Worm (Caenorhabditis elegans) whole organism, L4 larva: ENCODE measurements around the gene F14F7.4.

Source experiments
- D1046.2 ChIP-seq: fragments of 200-800 bp; sonication (Bioruptor generic); IDR thresholded peaks from 2 replicates; pipeline ENCODE4 v1.3.6; 2022; ENCODE audit warnings: missing genetic modification characterization, missing compliant biosample characterization
- F10B5.3 ChIP-seq: sonication (generic microtip); optimal IDR thresholded peaks from 2 replicates; lab custom pipeline; 2016; ENCODE audit warnings: mild to moderate bottlenecking, missing genetic modification characterization, missing compliant biosample characterization
- Y48G9A.11 ChIP-seq: fragments of 200-800 bp; sonication (Bioruptor generic); IDR thresholded peaks from 2 replicates; pipeline ENCODE4 v1.3.6; 2022; ENCODE audit warnings: missing genetic modification reagents, missing genetic modification characterization, missing compliant biosample characterization
- aha-1 ChIP-seq: fragments of 150-350 bp; peaks from one replicate; lab custom pipeline; 2014; ENCODE audit warnings: missing biosample characterization, missing genetic modification characterization
- arid-1 ChIP-seq: fragments of 200-800 bp; sonication (Bioruptor generic); conservative IDR thresholded peaks from 2 replicates; pipeline ENCODE4 v1.3.6; 2022; ENCODE audit warnings: missing genetic modification reagents, missing genetic modification characterization, missing compliant biosample characterization
- attf-4 ChIP-seq: sonication (generic microtip); optimal IDR thresholded peaks from 3 replicates; lab custom pipeline; 2017; ENCODE audit warnings: missing biosample characterization, missing genetic modification characterization
- cey-2 ChIP-seq: sonication (generic microtip); optimal IDR thresholded peaks from 3 replicates; lab custom pipeline; 2017; ENCODE audit warnings: missing genetic modification characterization, mild to moderate bottlenecking, missing compliant biosample characterization, antibody characterized with exemption, borderline replicate concordance; ENCODE audit not compliant: insufficient read depth
- daf-12 ChIP-seq: fragments of 150-350 bp; optimal IDR thresholded peaks from 2 replicates; lab custom pipeline; 2014; ENCODE audit warnings: missing biosample characterization, missing genetic modification reagents, missing genetic modification characterization
- daf-16 ChIP-seq, 3 experiments: sonication (generic microtip); optimal IDR thresholded peaks; 2 replicates each; lab custom pipeline; 2016 to 2017; ENCODE audit warnings: missing genetic modification characterization in 3 of 3, missing genetic modification reagents in 3 of 3, mild to moderate bottlenecking in 2 of 3, missing compliant biosample characterization in 2 of 3, missing biosample characterization in 1 of 3, moderate library complexity in 1 of 3
- daf-19 ChIP-seq: fragments of 200-800 bp; sonication (Bioruptor generic); conservative IDR thresholded peaks from 2 replicates; pipeline ENCODE4 v1.3.6; 2022; ENCODE audit warnings: missing genetic modification characterization, missing compliant biosample characterization
- daf-8 ChIP-seq: fragments of 200-800 bp; sonication (Bioruptor generic); IDR thresholded peaks from 2 replicates; pipeline ENCODE4 v1.3.6; 2022; ENCODE audit warnings: missing genetic modification characterization, missing compliant biosample characterization
- dmd-6 ChIP-seq: fragments of 200-800 bp; sonication (Bioruptor generic); IDR thresholded peaks from 2 replicates; pipeline ENCODE4 v1.3.6; 2022; ENCODE audit warnings: missing genetic modification reagents, missing genetic modification characterization, missing compliant biosample characterization
- dmd-8 ChIP-seq: fragments of 200-800 bp; sonication (Bioruptor generic); IDR thresholded peaks from 2 replicates; pipeline ENCODE4 v1.3.6; 2022; ENCODE audit warnings: missing genetic modification characterization, missing compliant biosample characterization
- duxl-1 ChIP-seq: sonication (generic microtip); optimal IDR thresholded peaks from 2 replicates; lab custom pipeline; 2016; ENCODE audit warnings: mild to moderate bottlenecking, missing genetic modification characterization, moderate library complexity, missing compliant biosample characterization; ENCODE audit not compliant: poor library complexity
- dve-1 ChIP-seq: sonication (generic microtip); optimal IDR thresholded peaks from 2 replicates; lab custom pipeline; 2017; ENCODE audit warnings: antibody characterized with exemption, mild to moderate bottlenecking, missing genetic modification characterization, missing compliant biosample characterization; ENCODE audit not compliant: insufficient read depth
- egl-43 ChIP-seq: fragments of 200-800 bp; sonication (Bioruptor generic); IDR thresholded peaks from 2 replicates; pipeline ENCODE4 v1.3.6; 2022; ENCODE audit warnings: missing genetic modification reagents, missing genetic modification characterization, missing compliant biosample characterization
- fos-1 ChIP-seq: fragments of 150-350 bp; optimal IDR thresholded peaks from 2 replicates; lab custom pipeline; 2014; ENCODE audit warnings: missing biosample characterization, missing genetic modification characterization
- gei-8 ChIP-seq: fragments of 200-800 bp; sonication (Bioruptor generic); optimal IDR thresholded peaks from 2 replicates; lab custom pipeline; 2018; ENCODE audit warnings: mild to moderate bottlenecking, missing genetic modification characterization, missing compliant biosample characterization
- hlh-11 ChIP-seq: fragments of 200-800 bp; sonication (Bioruptor generic); optimal IDR thresholded peaks from 2 replicates; lab custom pipeline; 2018; ENCODE audit warnings: mild to moderate bottlenecking, missing genetic modification characterization, missing compliant biosample characterization
- hlh-30 ChIP-seq: sonication (generic microtip); optimal IDR thresholded peaks from 2 replicates; lab custom pipeline; 2017; ENCODE audit warnings: antibody characterized with exemption, mild to moderate bottlenecking, missing genetic modification characterization, missing compliant biosample characterization; ENCODE audit not compliant: insufficient read depth
- lin-39 ChIP-seq: fragments of 150-350 bp; optimal IDR thresholded peaks from 2 replicates; lab custom pipeline; 2014; ENCODE audit warnings: missing biosample characterization, missing genetic modification reagents, missing genetic modification characterization
- lsy-2 ChIP-seq, 2 experiments: fragments of 150-350 bp in 1 of 2; sonication (generic microtip) in 1 of 2; optimal IDR thresholded peaks; 2 replicates each; lab custom pipeline; 2014 to 2017; ENCODE audit warnings: missing biosample characterization in 2 of 2, missing genetic modification characterization in 2 of 2
- mdt-29 ChIP-seq: fragments of 200-800 bp; sonication (Bioruptor generic); IDR thresholded peaks from 2 replicates; pipeline ENCODE4 v1.3.6; 2022; ENCODE audit warnings: missing genetic modification reagents, missing genetic modification characterization, missing compliant biosample characterization
- nhr-111 ChIP-seq: fragments of 200-800 bp; sonication (Bioruptor generic); optimal IDR thresholded peaks from 2 replicates; lab custom pipeline; 2018; ENCODE audit warnings: mild to moderate bottlenecking, missing genetic modification characterization, missing compliant biosample characterization
- nhr-25 ChIP-seq: sonication (generic microtip); optimal IDR thresholded peaks from 2 replicates; lab custom pipeline; 2017; ENCODE audit warnings: missing genetic modification characterization, mild to moderate bottlenecking, missing compliant biosample characterization, antibody characterized with exemption, moderate library complexity, borderline replicate concordance; ENCODE audit not compliant: insufficient read depth
- nhr-28 ChIP-seq: fragments of 150-350 bp; optimal IDR thresholded peaks from 2 replicates; lab custom pipeline; 2014; ENCODE audit warnings: missing biosample characterization, missing genetic modification characterization
- nhr-42 ChIP-seq: fragments of 200-800 bp; sonication (Bioruptor generic); IDR thresholded peaks from 2 replicates; pipeline ENCODE4 v1.3.6; 2022; ENCODE audit warnings: missing genetic modification characterization, missing compliant biosample characterization
- nhr-48 ChIP-seq: sonication (generic microtip); optimal IDR thresholded peaks from 2 replicates; lab custom pipeline; 2016; ENCODE audit warnings: mild to moderate bottlenecking, missing genetic modification characterization, missing compliant biosample characterization
- nhr-77 ChIP-seq: fragments of 150-350 bp; optimal IDR thresholded peaks from 2 replicates; lab custom pipeline; 2014; ENCODE audit warnings: missing biosample characterization, missing genetic modification characterization
- php-3 ChIP-seq: fragments of 200-800 bp; sonication (Bioruptor generic); IDR thresholded peaks from 2 replicates; pipeline ENCODE4 v1.3.6; 2022; ENCODE audit warnings: missing genetic modification reagents, missing genetic modification characterization, missing compliant biosample characterization
- pqm-1 ChIP-seq: sonication (generic microtip); optimal IDR thresholded peaks from 2 replicates; lab custom pipeline; 2017; ENCODE audit warnings: missing biosample characterization, missing genetic modification characterization
- saeg-2 ChIP-seq: fragments of 200-800 bp; sonication (Bioruptor generic); IDR thresholded peaks from 2 replicates; pipeline ENCODE4 v1.3.6; 2022; ENCODE audit warnings: missing genetic modification reagents, missing genetic modification characterization, missing compliant biosample characterization
- set-16 ChIP-seq: fragments of 200-800 bp; sonication (Bioruptor generic); IDR thresholded peaks from 2 replicates; pipeline ENCODE4 v1.3.6; 2022; ENCODE audit warnings: missing genetic modification reagents, missing genetic modification characterization, missing compliant biosample characterization
- spr-1 ChIP-seq: sonication (generic microtip); optimal IDR thresholded peaks from 2 replicates; lab custom pipeline; 2016; ENCODE audit warnings: mild to moderate bottlenecking, missing genetic modification characterization, missing compliant biosample characterization
- spr-3 ChIP-seq: fragments of 200-800 bp; sonication (Bioruptor generic); optimal IDR thresholded peaks from 2 replicates; lab custom pipeline; 2018; ENCODE audit warnings: mild to moderate bottlenecking, missing genetic modification characterization, missing compliant biosample characterization
- tag-97 ChIP-seq: fragments of 200-800 bp; sonication (Bioruptor generic); IDR thresholded peaks from 2 replicates; pipeline ENCODE4 v1.3.6; 2022; ENCODE audit warnings: missing genetic modification characterization, missing compliant biosample characterization
- tra-1 ChIP-seq: fragments of 200-800 bp; sonication (Bioruptor generic); IDR thresholded peaks from 2 replicates; pipeline ENCODE4 v1.3.6; 2022; ENCODE audit warnings: missing genetic modification reagents, missing genetic modification characterization, missing compliant biosample characterization
- unc-130 ChIP-seq: sonication (generic microtip); optimal IDR thresholded peaks from 2 replicates; lab custom pipeline; 2016; ENCODE audit warnings: missing genetic modification reagents, missing genetic modification characterization, missing compliant biosample characterization
- unc-62 ChIP-seq, 3 experiments: fragments of 150-350 bp in 1 of 3; sonication (generic microtip); optimal IDR thresholded peaks in 2 of 3; peaks in 1 of 3; 1 replicate in 1 of 3; 2 replicates in 2 of 3; lab custom pipeline; 2014 to 2017; ENCODE audit warnings: missing biosample characterization in 3 of 3, missing genetic modification characterization in 3 of 3, missing genetic modification reagents in 3 of 3, missing genotype in 1 of 3
- zfp-2 ChIP-seq: sonication (generic microtip); optimal IDR thresholded peaks from 2 replicates; lab custom pipeline; 2016; ENCODE audit warnings: mild to moderate bottlenecking, missing genetic modification characterization, missing compliant biosample characterization
- zip-2 ChIP-seq: fragments of 150-350 bp; optimal IDR thresholded peaks from 2 replicates; lab custom pipeline; 2014; ENCODE audit warnings: missing biosample characterization, missing genetic modification characterization

The F14F7.4 gene

ce11 chrIII:13070548-13071050 is 41.1 kb upstream of the F14F7.4 start, which contains the start of gene Y39E4B.6 (continued):
- TF ChIP-seq duxl-1, result peak; percentile 11
- TF ChIP-seq egl-43 (GFP tag; lab: Robert Waterston, UW), result peak; percentile 90
- peak; percentile 94 for TF ChIP-seq hlh-30 (tag; lab: Kevin White, UChicago)
- peak; percentile 88 to 91 for TF ChIP-seq lsy-2 (tag; optimal IDR thresholded peaks at IDR 0.05; lab: Kevin White, UChicago)
- peak; percentile 71; the same call in 1 of the 2 replicates for TF ChIP-seq arid-1 (GFP tag; lab: Robert Waterston, UW)
- TF ChIP-seq tag-97 (GFP tag; lab: Robert Waterston, UW), result no peak
- TF ChIP-seq hlh-11 (tag; lab: Kevin White, UChicago), result peak; percentile 98
- peak; percentile 76; the same call in 1 of the 2 replicates for TF ChIP-seq D1046.2 (GFP tag; lab: Robert Waterston, UW)
- peak; percentile 90 for TF ChIP-seq spr-1 (tag; lab: Kevin White, UChicago)
- no peak for TF ChIP-seq daf-19 (GFP tag; lab: Robert Waterston, UW)
- TF ChIP-seq php-3 (GFP tag; lab: Robert Waterston, UW), result 0 out of 2 replicates have a peak, but pooled peaks have one; percentile 37
- no peak for TF ChIP-seq F10B5.3
- peak; percentile 28 for TF ChIP-seq unc-130
- TF ChIP-seq daf-8 (GFP tag; lab: Robert Waterston, UW), result 0 out of 2 replicates have a peak, but pooled peaks have one; percentile 53
- TF ChIP-seq spr-3 (GFP tag; lab: Kevin White, UChicago), result peak; percentile 88
- peak; percentile 84 for TF ChIP-seq zfp-2
- peak; percentile 98 for TF ChIP-seq dmd-6
- peak; percentile 86 for TF ChIP-seq nhr-48
- peak; percentile 95 for TF ChIP-seq tra-1

ce11 chrIII:13069416-13069815 is 39.9 kb upstream of the F14F7.4 start:
- TF ChIP-seq unc-62 (GFP tag; optimal IDR thresholded peaks at IDR 0.05 in 1 of 2; lab: Kevin White, UChicago), result no peak
- TF ChIP-seq unc-62 (tag; optimal IDR thresholded peaks at IDR 0.05; lab: Kevin White, UChicago), result no peak
- TF ChIP-seq Y48G9A.11 (GFP tag; lab: Robert Waterston, UW), result no peak
- no peak for TF ChIP-seq spr-3 (GFP tag; lab: Kevin White, UChicago)
- TF ChIP-seq dmd-8 (GFP tag; lab: Robert Waterston, UW), result no peak
- TF ChIP-seq daf-12 (tag; lab: Kevin White, UChicago), result no peak
- no peak for TF ChIP-seq daf-16 (GFP tag; optimal IDR thresholded peaks at IDR 0.05; lab: Kevin White, UChicago)
- peak; percentile 76 for TF ChIP-seq daf-16 (tag; optimal IDR thresholded peaks at IDR 0.05; lab: Kevin White, UChicago)
- TF ChIP-seq fos-1 (tag; lab: Kevin White, UChicago), result no peak
- TF ChIP-seq nhr-77 (tag; lab: Kevin White, UChicago), result peak; percentile 12
- no peak for TF ChIP-seq nhr-111
- no peak for TF ChIP-seq cey-2 (tag; lab: Kevin White, UChicago)
- no peak for TF ChIP-seq aha-1 (tag; lab: Kevin White, UChicago)
- no peak for TF ChIP-seq lin-39
- TF ChIP-seq lsy-2 (tag; optimal IDR thresholded peaks at IDR 0.05; lab: Kevin White, UChicago), result peak in 1 of 2 experiments; percentile 17
- TF ChIP-seq dve-1 (tag; lab: Kevin White, UChicago), result peak; percentile 13
- TF ChIP-seq php-3 (GFP tag; lab: Robert Waterston, UW), result no peak
- TF ChIP-seq gei-8 (GFP tag; lab: Kevin White, UChicago), result no peak
- no peak for TF ChIP-seq attf-4 (tag; lab: Kevin White, UChicago)
- TF ChIP-seq nhr-42 (GFP tag; lab: Robert Waterston, UW), result no peak
- TF ChIP-seq zip-2 (tag; lab: Kevin White, UChicago), result no peak
- TF ChIP-seq nhr-48, result no peak
- no peak for TF ChIP-seq set-16 (GFP tag; lab: Robert Waterston, UW)
- TF ChIP-seq hlh-11 (tag; lab: Kevin White, UChicago), result peak; percentile 11
- TF ChIP-seq pqm-1, result peak; percentile 3
- TF ChIP-seq mdt-29 (GFP tag; lab: Robert Waterston, UW), result no peak
- no peak for TF ChIP-seq nhr-25 (tag; lab: Kevin White, UChicago)
- TF ChIP-seq nhr-28 (tag; lab: Kevin White, UChicago), result peak; percentile 66
- no peak for TF ChIP-seq saeg-2 (GFP tag; lab: Robert Waterston, UW)
